Fruit fly (Drosophila melanogaster): ENCODE measurements around the gene CG9458.

CG9458 gene

DNA sequence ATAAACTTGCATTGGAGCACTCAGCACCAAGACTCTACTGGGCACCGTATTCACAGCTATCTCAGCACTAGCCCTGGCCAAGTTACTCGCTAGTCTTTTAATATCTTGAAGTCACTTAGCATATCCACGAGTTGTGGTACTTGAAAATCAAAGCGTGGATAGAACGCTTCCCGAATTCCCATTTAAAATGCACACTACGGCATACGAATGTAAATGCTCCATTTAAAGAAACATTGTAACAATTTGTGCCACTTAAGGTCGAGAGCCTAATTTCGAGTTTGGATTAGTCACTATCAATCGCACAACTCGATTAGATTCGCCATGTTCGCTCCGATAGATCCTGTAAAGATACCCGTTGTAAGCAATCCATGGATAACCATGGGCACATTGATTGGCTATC lies 5.8 kb downstream of the CG9458 start, which contains the start of gene eloF:
Gene eloF, plus strand, starts transcription at position 301 of the 400 bp plus-strand sequence.
- TF ChIP-seq CG10669 (GFP tag; optimal IDR thresholded peaks at IDR 0.05) = no peak
- no peak for TF ChIP-seq Lpt (GFP tag; optimal IDR thresholded peaks at IDR 0.05)
- TF ChIP-seq dsx (GFP tag; optimal IDR thresholded peaks at IDR 0.05; ENCODE audit: poor library complexity, severe bottlenecking) = no peak
- no peak for TF ChIP-seq CG34406 (GFP tag; optimal IDR thresholded peaks at IDR 0.05)
- no peak for TF ChIP-seq Hr4 (GFP tag; optimal IDR thresholded peaks at IDR 0.05)
- TF ChIP-seq Eip75B (GFP tag; optimal IDR thresholded peaks at IDR 0.05) = no peak
- no peak for TF ChIP-seq fkh (GFP tag; optimal IDR thresholded peaks at IDR 0.05)
- TF ChIP-seq topi (GFP tag; optimal IDR thresholded peaks at IDR 0.05) = no peak
- TF ChIP-seq CG11902 (GFP tag; optimal IDR thresholded peaks at IDR 0.05) = no peak
- TF ChIP-seq CG6276 (GFP tag; optimal IDR thresholded peaks at IDR 0.05) = no peak
- TF ChIP-seq Met (GFP tag; optimal IDR thresholded peaks at IDR 0.05) = no peak
- no peak for TF ChIP-seq CG8319 (GFP tag; optimal IDR thresholded peaks at IDR 0.05)
- no peak for TF ChIP-seq CG6163 (GFP tag; IDR thresholded peaks at IDR 0.05)

DNA sequence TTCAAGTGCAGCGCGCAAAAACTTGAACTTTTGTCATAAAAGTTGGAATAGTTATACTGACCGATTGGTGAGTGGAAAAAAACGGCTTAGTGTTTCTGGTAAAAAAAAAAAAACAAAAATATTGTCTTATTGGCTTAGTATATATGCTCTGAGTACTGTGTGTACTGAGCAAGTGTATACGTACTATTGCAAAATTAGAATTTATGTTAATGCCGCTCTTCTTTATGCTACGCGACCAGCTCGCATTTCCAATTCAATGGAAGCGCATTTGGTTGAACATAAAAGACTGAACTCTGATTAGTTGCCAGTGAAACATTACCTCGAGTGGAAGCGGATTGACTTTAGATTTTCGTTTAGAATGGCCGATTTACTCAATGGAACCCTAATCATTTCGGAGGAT lies 7.2 kb downstream of the CG9458 start, which contains the start of gene CG8534:
Gene CG8534, plus strand, starts transcription at position 301 of the 400 bp plus-strand sequence.
- TF ChIP-seq CG7368 (GFP tag; optimal IDR thresholded peaks at IDR 0.05) (no peak), CG16779 (tag; optimal IDR thresholded peaks at IDR 0.05) (no peak), Blimp-1 (GFP tag; optimal IDR thresholded peaks at IDR 0.05) (no peak), CG3919 (GFP tag; optimal IDR thresholded peaks at IDR 0.05) (no peak), dsx (GFP tag; optimal IDR thresholded peaks at IDR 0.05; ENCODE audit: poor library complexity, severe bottlenecking) (no peak), CG32006 (GFP tag; optimal IDR thresholded peaks at IDR 0.05) (no peak), CG15336 (GFP tag; IDR thresholded peaks at IDR 0.05) (no peak), acj6 (GFP tag; optimal IDR thresholded peaks at IDR 0.05) (no peak), CG34406 (GFP tag; optimal IDR thresholded peaks at IDR 0.05) (no peak)

DNA sequence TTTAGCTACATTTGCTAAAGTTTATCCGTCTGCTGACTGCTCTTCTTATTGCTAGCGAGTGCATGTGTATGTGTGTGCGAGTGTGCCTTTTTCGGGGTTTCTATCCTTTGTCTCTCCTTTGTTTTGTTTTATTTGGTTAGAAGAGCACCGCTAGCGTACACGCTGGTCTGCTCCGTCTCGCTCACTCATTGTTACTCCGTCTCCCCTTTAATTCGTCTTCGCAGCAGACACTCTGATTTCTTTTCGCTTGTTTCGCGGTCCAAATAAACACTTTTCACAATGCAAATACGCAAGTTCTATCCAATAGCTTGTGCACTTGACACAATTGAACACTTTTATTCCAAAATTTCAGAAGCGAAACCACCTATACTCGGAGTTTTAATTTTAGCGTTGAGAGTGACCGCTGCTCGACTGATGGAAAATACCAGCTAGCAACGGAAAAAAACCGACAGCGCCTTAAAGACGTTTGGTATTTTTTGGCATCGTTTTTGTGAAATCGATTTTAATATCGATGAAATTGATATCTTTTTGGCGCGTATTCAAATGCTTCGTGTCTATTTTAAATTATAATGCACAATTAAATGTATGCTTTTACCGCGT lies 10.6 kb downstream of the CG9458 start, which contains the start of gene FBXO11:
Gene FBXO11, minus strand, starts transcription at position 423 of the 600 bp plus-strand sequence.
- TF ChIP-seq CG34406 (GFP tag; optimal IDR thresholded peaks at IDR 0.05) (no peak), Eip75B (GFP tag; optimal IDR thresholded peaks at IDR 0.05) (no peak), CG11762 (GFP tag; optimal IDR thresholded peaks at IDR 0.05; ENCODE audit: insufficient read depth) (no peak), CG8632 (GFP tag; optimal IDR thresholded peaks at IDR 0.05) (no peak), CG7368 (GFP tag; optimal IDR thresholded peaks at IDR 0.05) (no peak), Gug (GFP tag; IDR thresholded peaks at IDR 0.05) (no peak), CG16779 (tag; optimal IDR thresholded peaks at IDR 0.05) (peak; percentile 77), CG3032 (tag; optimal IDR thresholded peaks at IDR 0.05) (no peak), CG9139 (GFP tag; optimal IDR thresholded peaks at IDR 0.05) (no peak), OdsH (GFP tag; optimal IDR thresholded peaks at IDR 0.05) (no peak), Sox14 (GFP tag; optimal IDR thresholded peaks at IDR 0.05) (peak; percentile 98), vri (GFP tag; optimal IDR thresholded peaks at IDR 0.05) (no peak), spab (GFP tag; optimal IDR thresholded peaks at IDR 0.05) (no peak), CG32006 (GFP tag; optimal IDR thresholded peaks at IDR 0.05) (no peak), CG6854 (GFP tag; optimal IDR thresholded peaks at IDR 0.05) (peak; percentile 73), pdm3 (GFP tag; optimal IDR thresholded peaks at IDR 0.05) (no peak), CG11902 (GFP tag; optimal IDR thresholded peaks at IDR 0.05) (no peak), lz (GFP tag; optimal IDR thresholded peaks at IDR 0.05) (peak; percentile 5), eg (GFP tag; IDR thresholded peaks at IDR 0.05) (peak; percentile 80), CG4318 (GFP tag; optimal IDR thresholded peaks at IDR 0.05) (no peak), CG6792 (GFP tag; optimal IDR thresholded peaks at IDR 0.05) (peak; percentile 7), svp (GFP tag) (no peak), CG11294 (GFP tag; IDR thresholded peaks at IDR 0.05) (no peak), Lpt (GFP tag; optimal IDR thresholded peaks at IDR 0.05) (peak; percentile 67), fd85E (GFP tag; optimal IDR thresholded peaks at IDR 0.05) (peak; percentile 61), Sox15 (GFP tag; optimal IDR thresholded peaks at IDR 0.05) (no peak), CG6276 (GFP tag; optimal IDR thresholded peaks at IDR 0.05) (no peak), salr (GFP tag; optimal IDR thresholded peaks at IDR 0.05) (peak in 1 of 2 experiments; percentile 19), fd59A (GFP tag; optimal IDR thresholded peaks at IDR 0.05) (no peak), CG8319 (GFP tag; optimal IDR thresholded peaks at IDR 0.05) (no peak), Hr38 (GFP tag; optimal IDR thresholded peaks at IDR 0.05) (no peak), topi (GFP tag; optimal IDR thresholded peaks at IDR 0.05) (peak; percentile 38), Met (GFP tag; optimal IDR thresholded peaks at IDR 0.05) (no peak), CG6163 (GFP tag; IDR thresholded peaks at IDR 0.05) (peak; percentile 98), ss (GFP tag; optimal IDR thresholded peaks at IDR 0.05) (peak in 1 of 2 experiments; percentile 89), Hr39 (GFP tag; optimal IDR thresholded peaks at IDR 0.05) (no peak), Ets21C (GFP tag; optimal IDR thresholded peaks at IDR 0.05) (no peak), CG15336 (GFP tag; IDR thresholded peaks at IDR 0.05) (peak; percentile 50), acj6 (GFP tag; optimal IDR thresholded peaks at IDR 0.05) (no peak)
